Fruit fly (Drosophila melanogaster) whole organism, prepupa: Measurements from ENCODE around the gene Mau2.

Source experiments
- CG31627 ChIP-seq: fragments of 200-800 bp; sonication (Bioruptor generic); optimal IDR thresholded peaks from 3 replicates; lab custom pipeline; 2016; ENCODE audit warnings: missing biosample characterization, missing genetic modification characterization
- Sox14 ChIP-seq: fragments of 200-800 bp; sonication (Bioruptor generic); optimal IDR thresholded peaks from 3 replicates; lab custom pipeline; 2016; ENCODE audit warnings: missing biosample characterization, missing genetic modification characterization

- TF ChIP-seq Sox14: no peak
- peak; percentile 2 for TF ChIP-seq CG31627 (GFP tag; lab: Kevin White, UChicago)
Observed at dm6 chr3R:15225279-15225730, 16.3 kb downstream of the Mau2 start, which contains the start of the genes CG31344 and Caf1-55.
